Worm (Caenorhabditis elegans): Measurements from ENCODE around the gene C32H11.4.

Gene C32H11.4

ce11 chrIV:12915479-12915878, 5.6 kb upstream of the C32H11.4 start, which contains the start of gene srz-15:
TSS of gene srz-15 (plus strand) at chrIV:12915779.
- no peak for TF ChIP-seq ceh-30 (tag; optimal IDR thresholded peaks at IDR 0.05)
- no peak for TF ChIP-seq C38D4.7 (GFP tag; optimal IDR thresholded peaks at IDR 0.05)
- no peak for TF ChIP-seq ceh-48 (tag; optimal IDR thresholded peaks at IDR 0.05)
- TF ChIP-seq F13H6.1 (tag; optimal IDR thresholded peaks at IDR 0.05) = no peak
- no peak for TF ChIP-seq fax-1 (tag; optimal IDR thresholded peaks at IDR 0.05)
- no peak for TF ChIP-seq unc-3 (GFP tag; conservative IDR thresholded peaks at IDR 0.05)
- no peak for TF ChIP-seq unc-3 (tag; optimal IDR thresholded peaks at IDR 0.05)
- TF ChIP-seq unc-86 (tag; optimal IDR thresholded peaks at IDR 0.05) = no peak
- no peak for TF ChIP-seq odd-2 (tag; optimal IDR thresholded peaks at IDR 0.05)
- TF ChIP-seq dmd-4 (tag; optimal IDR thresholded peaks at IDR 0.05; ENCODE audit: borderline replicate concordance) = no peak
- TF ChIP-seq ztf-16 (tag; optimal IDR thresholded peaks at IDR 0.05) = no peak
- no peak for TF ChIP-seq ama-1 (optimal IDR thresholded peaks at IDR 0.05)
- no peak for TF ChIP-seq lin-11 (tag; optimal IDR thresholded peaks at IDR 0.05)
- TF ChIP-seq ceh-31 (tag; optimal IDR thresholded peaks at IDR 0.05) = no peak
- no peak for TF ChIP-seq nhr-11 (tag; optimal IDR thresholded peaks at IDR 0.05)
- TF ChIP-seq madf-2 (tag; optimal IDR thresholded peaks at IDR 0.05) = no peak
- TF ChIP-seq eyg-1 (tag; optimal IDR thresholded peaks at IDR 0.05) = no peak

ce11 chrIV:12918256-12918655, 2.8 kb upstream of the C32H11.4 start, which contains the start of gene C32H11.3:
TSS of gene C32H11.3 (plus strand) at chrIV:12918556.
- TF ChIP-seq zip-5 (tag; optimal IDR thresholded peaks at IDR 0.05) (no peak), ceh-24 (tag; optimal IDR thresholded peaks at IDR 0.05) (no peak), hlh-30 (tag; optimal IDR thresholded peaks at IDR 0.05; ENCODE audit: insufficient read depth) (no peak), fax-1 (tag; optimal IDR thresholded peaks at IDR 0.05) (no peak), lim-6 (tag; optimal IDR thresholded peaks at IDR 0.05) (no peak)

DNA sequence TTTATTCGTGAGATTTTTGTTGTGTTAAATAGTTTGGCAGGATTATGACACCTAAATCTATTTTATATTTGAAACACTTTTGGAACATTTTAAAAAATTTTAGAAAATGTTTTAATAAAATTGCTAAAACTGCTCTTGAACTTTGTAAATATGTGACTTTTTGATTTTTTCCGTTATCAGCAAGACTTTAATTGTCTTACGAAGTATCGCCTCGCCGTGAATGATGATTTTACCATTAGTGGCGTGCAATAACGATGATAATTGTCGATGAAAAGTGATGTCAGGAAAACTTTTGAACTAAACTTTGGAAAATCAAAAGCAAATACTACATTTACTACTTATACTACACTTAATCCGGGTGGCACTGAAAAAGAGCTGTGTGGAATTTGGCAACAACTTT, 511 bp upstream of the C32H11.4 start:
- no peak for TF ChIP-seq sox-4 (tag; optimal IDR thresholded peaks at IDR 0.05)
- TF ChIP-seq ceh-19 (GFP tag; optimal IDR thresholded peaks at IDR 0.05) = no peak
- no peak for TF ChIP-seq hlh-8 (tag; optimal IDR thresholded peaks at IDR 0.05)
- no peak for TF ChIP-seq F13H6.1 (tag; optimal IDR thresholded peaks at IDR 0.05)
- no peak for TF ChIP-seq ceh-30 (tag; optimal IDR thresholded peaks at IDR 0.05)
- TF ChIP-seq elt-2 (tag; optimal IDR thresholded peaks at IDR 0.05) = no peak

DNA sequence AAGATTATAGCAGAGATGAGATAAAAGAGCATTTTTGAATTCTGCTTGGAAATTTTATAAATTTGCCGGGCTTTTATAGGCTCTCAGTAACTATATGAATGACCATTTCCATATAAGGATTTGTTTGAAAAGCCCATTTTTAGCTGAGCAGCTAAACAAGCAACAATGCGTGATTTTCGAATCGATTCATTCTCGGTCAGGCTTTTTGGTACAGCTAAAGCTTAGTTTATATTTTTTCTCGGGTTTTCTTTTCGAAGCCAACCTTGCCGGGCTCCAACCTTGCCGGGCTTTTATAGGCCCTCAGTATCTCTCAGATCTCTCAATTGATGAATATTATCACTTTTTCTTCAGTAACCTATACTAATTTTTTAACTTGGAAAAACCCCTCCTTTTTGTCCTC, 3.3 kb downstream of the C32H11.4 start, which contains the start of gene srlf-4:
TSS of gene srlf-4 (minus strand) at position 101 of the 400 bp plus-strand sequence.
- TF ChIP-seq tbx-7 (tag; optimal IDR thresholded peaks at IDR 0.05) (no peak), hlh-30 (tag; optimal IDR thresholded peaks at IDR 0.05; ENCODE audit: insufficient read depth) (no peak), dmd-4 (tag; optimal IDR thresholded peaks at IDR 0.05; ENCODE audit: borderline replicate concordance) (no peak), hlh-15 (tag; optimal IDR thresholded peaks at IDR 0.05) (no peak), ceh-48 (tag; optimal IDR thresholded peaks at IDR 0.05) (no peak), pax-1 (tag; optimal IDR thresholded peaks at IDR 0.05) (no peak), elt-4 (tag; optimal IDR thresholded peaks at IDR 0.05) (no peak), pros-1 (tag; optimal IDR thresholded peaks at IDR 0.05) (no peak), hlh-8 (tag; optimal IDR thresholded peaks at IDR 0.05) (no peak), pha-4 (tag; optimal IDR thresholded peaks at IDR 0.05) (no peak)

ce11 chrIV:12926639-12927038, 5.6 kb downstream of the C32H11.4 start, which contains the start of gene srlf-5:
TSS of gene srlf-5 (minus strand) at chrIV:12926739.
- TF ChIP-seq tbx-2 (tag; optimal IDR thresholded peaks at IDR 0.05) (no peak), ceh-31 (tag; optimal IDR thresholded peaks at IDR 0.05) (no peak), sdc-2 (tag; optimal IDR thresholded peaks at IDR 0.05) (no peak), mec-3 (tag; optimal IDR thresholded peaks at IDR 0.05; ENCODE audit: borderline replicate concordance) (no peak), pax-1 (tag; optimal IDR thresholded peaks at IDR 0.05) (no peak), C38D4.7 (GFP tag; optimal IDR thresholded peaks at IDR 0.05) (no peak), hlh-15 (tag; optimal IDR thresholded peaks at IDR 0.05) (no peak), tbx-7 (tag; optimal IDR thresholded peaks at IDR 0.05) (no peak), npax-4 (tag; optimal IDR thresholded peaks at IDR 0.05) (no peak), ceh-22 (tag; optimal IDR thresholded peaks at IDR 0.05) (no peak)
